Worm (Caenorhabditis elegans): ENCODE results near the gene F53H1.4.
A peak's percentile ranks its signal among the peaks of the same experiment; 100 is the strongest.

Gene F53H1.4

DNA sequence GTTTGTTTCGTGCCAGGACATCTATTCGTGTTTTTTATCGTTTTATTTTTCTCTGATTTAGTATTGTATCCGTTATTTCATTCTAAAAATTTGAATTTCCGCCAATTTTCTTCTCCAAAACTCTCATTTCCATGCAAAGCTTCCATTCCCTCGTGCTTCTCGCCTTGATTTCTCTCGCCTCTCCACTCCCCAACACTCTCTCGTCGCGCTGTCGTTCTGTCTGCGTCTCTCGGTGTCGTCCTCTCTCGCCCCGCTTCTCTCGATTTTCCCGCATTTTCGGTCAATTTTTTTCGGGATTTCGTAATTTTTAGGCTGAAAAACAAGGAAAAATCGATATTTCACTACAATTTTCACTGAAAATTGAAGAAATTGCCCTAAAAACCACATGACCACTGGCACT is 35.4 kb upstream of the F53H1.4 start, which contains the start of gene C09E9.1:
Gene C09E9.1 (plus strand): TSS at position 286 of the 400 bp plus-strand sequence.
- TF ChIP-seq mel-28 (tag; optimal IDR thresholded peaks at IDR 0.05; ENCODE audit: borderline replicate concordance), result no peak
- TF ChIP-seq ets-4 (GFP tag; optimal IDR thresholded peaks at IDR 0.05), result no peak
- TF ChIP-seq F57A8.1 (GFP tag; optimal IDR thresholded peaks at IDR 0.05), result no peak
- no peak for TF ChIP-seq K11D2.4 (GFP tag; IDR thresholded peaks at IDR 0.05)
- TF ChIP-seq F49E8.2 (tag; optimal IDR thresholded peaks at IDR 0.05; ENCODE audit: insufficient read depth), result peak; percentile 37
- TF ChIP-seq pha-4 (tag; optimal IDR thresholded peaks at IDR 0.05), result peak; percentile 43
- TF ChIP-seq gei-17 (GFP tag; optimal IDR thresholded peaks at IDR 0.05), result no peak
- no peak for TF ChIP-seq snpc-1.1 (tag; optimal IDR thresholded peaks at IDR 0.05; ENCODE audit: insufficient read depth)
- no peak for TF ChIP-seq F52B5.7 (tag; optimal IDR thresholded peaks at IDR 0.05)
- no peak for TF ChIP-seq ztf-3 (GFP tag; optimal IDR thresholded peaks at IDR 0.05)
- no peak for TF ChIP-seq hrde-1 (tag; optimal IDR thresholded peaks at IDR 0.05; ENCODE audit: borderline replicate concordance)
- TF ChIP-seq akir-1 (GFP tag; optimal IDR thresholded peaks at IDR 0.05), result no peak
- 0 out of 2 replicates have a peak, but pooled peaks have one; percentile 25 for TF ChIP-seq Y53G8AR.9 (GFP tag; conservative IDR thresholded peaks at IDR 0.05)
- TF ChIP-seq Y95B8A.8 (GFP tag; IDR thresholded peaks at IDR 0.05), result no peak
- TF ChIP-seq F23B12.7 (tag; optimal IDR thresholded peaks at IDR 0.05; ENCODE audit: insufficient read depth), result peak; percentile 19
- no peak for TF ChIP-seq F22D6.2 (tag; optimal IDR thresholded peaks at IDR 0.05)
- no peak for TF ChIP-seq Y53F4B.3 (GFP tag; IDR thresholded peaks at IDR 0.05)
- TF ChIP-seq ama-1 (optimal IDR thresholded peaks at IDR 0.05), result no peak
- no peak for TF ChIP-seq ama-1 (GFP tag; optimal IDR thresholded peaks at IDR 0.05)
- no peak for TF ChIP-seq F37B4.10 (GFP tag; IDR thresholded peaks at IDR 0.05)
- TF ChIP-seq C17E4.6 (GFP tag; IDR thresholded peaks at IDR 0.05), result no peak
- no peak for TF ChIP-seq him-1 (tag; optimal IDR thresholded peaks at IDR 0.05)
- no peak for TF ChIP-seq nhr-179 (tag; optimal IDR thresholded peaks at IDR 0.05)
- TF ChIP-seq T26A5.8 (tag; optimal IDR thresholded peaks at IDR 0.05), result no peak
- TF ChIP-seq ccch-3 (GFP tag; optimal IDR thresholded peaks at IDR 0.05), result no peak
- TF ChIP-seq bed-2 (GFP tag; IDR thresholded peaks at IDR 0.05), result no peak
- no peak for TF ChIP-seq F39B2.1 (GFP tag; IDR thresholded peaks at IDR 0.05)
- TF ChIP-seq egl-44 (GFP tag; IDR thresholded peaks at IDR 0.05), result no peak
- no peak for TF ChIP-seq unc-62 (GFP tag; optimal IDR thresholded peaks at IDR 0.05)
- TF ChIP-seq nfya-2 (GFP tag; IDR thresholded peaks at IDR 0.05), result no peak
- no peak for TF ChIP-seq nhr-27 (tag; optimal IDR thresholded peaks at IDR 0.05)
- no peak for TF ChIP-seq ceh-91 (GFP tag; IDR thresholded peaks at IDR 0.05)
- TF ChIP-seq unc-130 (GFP tag; optimal IDR thresholded peaks at IDR 0.05), result no peak
- no peak for TF ChIP-seq ztf-25 (GFP tag; IDR thresholded peaks at IDR 0.05)
- TF ChIP-seq nhr-80 (tag; optimal IDR thresholded peaks at IDR 0.05), result peak; percentile 18
- TF ChIP-seq zim-3 (tag; optimal IDR thresholded peaks at IDR 0.05), result no peak
- no peak for TF ChIP-seq B0261.1 (tag; optimal IDR thresholded peaks at IDR 0.05)
- no peak for TF ChIP-seq mes-4 (tag; optimal IDR thresholded peaks at IDR 0.05)
- no peak for TF ChIP-seq repo-1 (tag; optimal IDR thresholded peaks at IDR 0.05)
- no peak for TF ChIP-seq aptf-3 (GFP tag; IDR thresholded peaks at IDR 0.05)
- TF ChIP-seq cebp-2 (GFP tag; IDR thresholded peaks at IDR 0.05), result no peak
- no peak for TF ChIP-seq lin-40 (tag; optimal IDR thresholded peaks at IDR 0.05)
- TF ChIP-seq rcor-1 (GFP tag; IDR thresholded peaks at IDR 0.05), result no peak
- no peak for TF ChIP-seq ztf-22 (GFP tag; optimal IDR thresholded peaks at IDR 0.05)
- 0 out of 2 replicates have a peak, but pooled peaks have one; percentile 10 for TF ChIP-seq ceh-100 (GFP tag; IDR thresholded peaks at IDR 0.05)
- TF ChIP-seq attf-3 (GFP tag; conservative IDR thresholded peaks at IDR 0.05), result peak; percentile 53
- no peak for TF ChIP-seq Y79H2A.3 (GFP tag; conservative IDR thresholded peaks at IDR 0.05)
- no peak for TF ChIP-seq die-1 (tag; optimal IDR thresholded peaks at IDR 0.05)
- TF ChIP-seq sdz-38 (tag; optimal IDR thresholded peaks at IDR 0.05), result no peak
- no peak for TF ChIP-seq aptf-2 (GFP tag; conservative IDR thresholded peaks at IDR 0.05)

All from whole organism, young adult.